Worm (Caenorhabditis elegans) whole organism, mixed stage, embryonic: ENCODE measurements around the gene W03F8.6.

ENCODE experiments used
- ham-2 ChIP-seq: fragments of 200-800 bp; sonication (Bioruptor generic); optimal IDR thresholded peaks from 2 replicates; lab custom pipeline; 2018; ENCODE audit warnings: mild to moderate bottlenecking, missing genetic modification characterization, missing compliant biosample characterization
- lsy-2 ChIP-seq: fragments of 150-350 bp; optimal IDR thresholded peaks from 2 replicates; lab custom pipeline; 2014; ENCODE audit warnings: missing biosample characterization, missing genetic modification characterization
- mep-1 ChIP-seq: fragments of 150-350 bp; optimal IDR thresholded peaks from 2 replicates; lab custom pipeline; 2017; ENCODE audit warnings: missing biosample characterization, missing genetic modification reagents, missing genetic modification characterization, inconsistent platforms
- nhr-237 ChIP-seq: fragments of 150-350 bp; optimal IDR thresholded peaks from 2 replicates; lab custom pipeline; 2014; ENCODE audit warnings: missing biosample characterization, missing genetic modification characterization
- unc-62 ChIP-seq: fragments of 150-350 bp; optimal IDR thresholded peaks from 2 replicates; lab custom pipeline; 2014; ENCODE audit warnings: missing biosample characterization, missing genetic modification reagents, missing genetic modification characterization
- zip-8 ChIP-seq: fragments of 150-350 bp; optimal IDR thresholded peaks from 2 replicates; lab custom pipeline; 2014; ENCODE audit warnings: missing biosample characterization, missing genetic modification characterization
- ztf-11 ChIP-seq: fragments of 150-350 bp; optimal IDR thresholded peaks from 2 replicates; lab custom pipeline; 2014; ENCODE audit warnings: missing biosample characterization, missing genetic modification characterization

ce11 chrIV:5216349-5216748, 30.0 kb upstream of the W03F8.6 start:
- TF ChIP-seq mep-1 (no peak), nhr-237 (tag; lab: Kevin White, UChicago) (no peak), lsy-2 (tag; lab: Kevin White, UChicago) (no peak), zip-8 (tag; lab: Kevin White, UChicago) (no peak), ztf-11 (no peak), ham-2 (GFP tag; lab: Kevin White, UChicago) (no peak), unc-62 (no peak)
